Worm (Caenorhabditis elegans): Measurements from ENCODE around the gene gcl-1.

gcl-1 gene

ce11 chrIV:13377716-13378115, 35.0 kb downstream of the gcl-1 start, which contains the start of gene mau-8:
Gene mau-8 (plus strand): TSS chrIV:13378016.
- TF ChIP-seq fos-1 (tag; optimal IDR thresholded peaks at IDR 0.05) (no peak), nhr-237 (tag; optimal IDR thresholded peaks at IDR 0.05) (no peak), ztf-11 (tag; optimal IDR thresholded peaks at IDR 0.05) (no peak), lin-13 (GFP tag; optimal IDR thresholded peaks at IDR 0.05) (no peak), mbf-1 (tag; optimal IDR thresholded peaks at IDR 0.05) (no peak), ceh-16 (tag; optimal IDR thresholded peaks at IDR 0.05) (no peak), nhr-10 (tag; optimal IDR thresholded peaks at IDR 0.05) (no peak), nhr-77 (tag; optimal IDR thresholded peaks at IDR 0.05) (no peak), gmeb-1 (tag; optimal IDR thresholded peaks at IDR 0.05) (no peak), sma-3 (GFP tag; optimal IDR thresholded peaks at IDR 0.05) (no peak), nhr-11 (tag; optimal IDR thresholded peaks at IDR 0.05) (no peak), ZK546.5 (tag; optimal IDR thresholded peaks at IDR 0.05) (no peak), sem-4 (tag; optimal IDR thresholded peaks at IDR 0.05) (no peak), zag-1 (tag; optimal IDR thresholded peaks at IDR 0.05) (no peak)

- TF ChIP-seq ztf-1 (GFP tag; conservative IDR thresholded peaks at IDR 0.05) (no peak), lin-13 (GFP tag; optimal IDR thresholded peaks at IDR 0.05) (no peak), zag-1 (tag; optimal IDR thresholded peaks at IDR 0.05) (no peak), nhr-77 (tag; optimal IDR thresholded peaks at IDR 0.05) (no peak), ZK546.5 (tag; optimal IDR thresholded peaks at IDR 0.05) (no peak), mab-5 (tag; optimal IDR thresholded peaks at IDR 0.05) (no peak), F13H6.1 (tag; optimal IDR thresholded peaks at IDR 0.05) (no peak)
Observed at ce11 chrIV:13374918-13375317, 37.8 kb downstream of the gcl-1 start.

ce11 chrIV:13371699-13372098, 41.0 kb downstream of the gcl-1 start, which contains the start of gene Y62E10A.6:
Gene Y62E10A.6 (plus strand): TSS chrIV:13371999.
- no peak for TF ChIP-seq nhr-6 (tag; optimal IDR thresholded peaks at IDR 0.05)
- no peak for TF ChIP-seq lin-13 (GFP tag; optimal IDR thresholded peaks at IDR 0.05)
- no peak for TF ChIP-seq nhr-77 (tag; optimal IDR thresholded peaks at IDR 0.05)
- no peak for TF ChIP-seq dmd-4 (tag; optimal IDR thresholded peaks at IDR 0.05)
- TF ChIP-seq egl-27 (tag; optimal IDR thresholded peaks at IDR 0.05), result no peak
- no peak for TF ChIP-seq nhr-23 (tag; optimal IDR thresholded peaks at IDR 0.05)
- no peak for TF ChIP-seq sma-9 (GFP tag; optimal IDR thresholded peaks at IDR 0.05)
- TF ChIP-seq sma-9 (tag; optimal IDR thresholded peaks at IDR 0.05), result no peak
- TF ChIP-seq nhr-10 (tag; optimal IDR thresholded peaks at IDR 0.05), result no peak
- TF ChIP-seq nhr-12 (tag; optimal IDR thresholded peaks at IDR 0.05), result no peak
- no peak for TF ChIP-seq lsy-2 (tag; optimal IDR thresholded peaks at IDR 0.05)
- no peak for TF ChIP-seq Y55F3AM.14 (GFP tag; optimal IDR thresholded peaks at IDR 0.05)
- no peak for TF ChIP-seq lin-39 (tag; optimal IDR thresholded peaks at IDR 0.05)
- no peak for TF ChIP-seq unc-55 (GFP tag; optimal IDR thresholded peaks at IDR 0.05)
- no peak for TF ChIP-seq elt-3 (tag; optimal IDR thresholded peaks at IDR 0.05)
- no peak for TF ChIP-seq nhr-11 (tag; optimal IDR thresholded peaks at IDR 0.05)
- TF ChIP-seq zag-1 (tag; optimal IDR thresholded peaks at IDR 0.05), result no peak
- TF ChIP-seq lin-11 (tag; optimal IDR thresholded peaks at IDR 0.05), result no peak
- no peak for TF ChIP-seq unc-62 (GFP tag; optimal IDR thresholded peaks at IDR 0.05)

ce11 chrIV:13370235-13370739, 42.4 kb downstream of the gcl-1 start, which contains the start of the genes rla-2, popl-7 and Y62E10A.24:
Gene rla-2 (minus strand): TSS chrIV:13370285.
Gene popl-7 (plus strand): TSS chrIV:13370689.
Gene Y62E10A.24 (plus strand): TSS chrIV:13370710.
- peak in 1 of 2 experiments; percentile 80 for TF ChIP-seq lsy-2 (tag; optimal IDR thresholded peaks at IDR 0.05)
- TF ChIP-seq nhr-129 (tag; optimal IDR thresholded peaks at IDR 0.05), result peak; percentile 61
- peak; percentile 40 for TF ChIP-seq C34F6.9 (tag; optimal IDR thresholded peaks at IDR 0.05)
- peak; percentile 55 for TF ChIP-seq unc-55 (GFP tag; optimal IDR thresholded peaks at IDR 0.05)
- TF ChIP-seq blmp-1 (tag; optimal IDR thresholded peaks at IDR 0.05; ENCODE audit: insufficient read depth), result no peak
- TF ChIP-seq ama-1 (optimal IDR thresholded peaks at IDR 0.05), result no peak
